Worm (Caenorhabditis elegans) whole organism, young adult: ENCODE data around the gene col-79.
A peak's percentile ranks its signal among the peaks of the same experiment; 100 is the strongest.

Experiments
- F39B2.1 ChIP-seq: fragments of 200-800 bp; sonication (Bioruptor generic); IDR thresholded peaks from 2 replicates; pipeline ENCODE4 v1.3.6; 2022; ENCODE audit warnings: missing genetic modification reagents, missing genetic modification characterization, missing compliant biosample characterization
- F49E8.2 ChIP-seq: sonication (generic microtip); optimal IDR thresholded peaks from 3 replicates; lab custom pipeline; 2017; ENCODE audit warnings: missing genetic modification characterization, mild to moderate bottlenecking, missing compliant biosample characterization, antibody characterized with exemption, moderate library complexity; ENCODE audit not compliant: insufficient read depth
- F52B5.7 ChIP-seq: sonication (generic microtip); optimal IDR thresholded peaks from 2 replicates; lab custom pipeline; 2016; ENCODE audit warnings: mild to moderate bottlenecking, missing genetic modification characterization, missing compliant biosample characterization
- K12H6.12 ChIP-seq: fragments of 200-800 bp; sonication (Bioruptor generic); optimal IDR thresholded peaks from 2 replicates; lab custom pipeline; 2018; ENCODE audit warnings: mild to moderate bottlenecking, missing genetic modification characterization, missing compliant biosample characterization
- Y53G8AR.9 ChIP-seq: fragments of 200-800 bp; sonication (Bioruptor generic); conservative IDR thresholded peaks from 2 replicates; pipeline ENCODE4 v1.3.6; 2022; ENCODE audit warnings: missing genetic modification reagents, missing genetic modification characterization, missing compliant biosample characterization
- ama-1 ChIP-seq, 3 experiments: fragments of 150-350 bp in 1 of 3; sonication (generic microtip) in 2 of 3; optimal IDR thresholded peaks; 2 replicates each; lab custom pipeline; 2014 to 2018; ENCODE audit warnings: missing biosample characterization in 2 of 3, missing genetic modification characterization in 2 of 3, missing genetic modification reagents in 2 of 3
- aptf-2 ChIP-seq: fragments of 200-800 bp; sonication (Bioruptor generic); conservative IDR thresholded peaks from 2 replicates; pipeline ENCODE4 v1.3.6; 2022; ENCODE audit warnings: missing genetic modification reagents, missing genetic modification characterization, missing compliant biosample characterization
- cebp-2 ChIP-seq: fragments of 200-800 bp; sonication (Bioruptor generic); IDR thresholded peaks from 2 replicates; pipeline ENCODE4 v1.3.6; 2022; ENCODE audit warnings: missing genetic modification characterization, missing compliant biosample characterization
- ceh-27 ChIP-seq: fragments of 200-800 bp; sonication (Bioruptor generic); optimal IDR thresholded peaks from 2 replicates; lab custom pipeline; 2018; ENCODE audit warnings: mild to moderate bottlenecking, missing genetic modification characterization, moderate library complexity, missing compliant biosample characterization
- ceh-91 ChIP-seq: fragments of 200-800 bp; sonication (Bioruptor generic); IDR thresholded peaks from 2 replicates; pipeline ENCODE4 v1.3.6; 2022; ENCODE audit warnings: missing genetic modification reagents, missing genetic modification characterization, missing compliant biosample characterization
- die-1 ChIP-seq: sonication (generic microtip); optimal IDR thresholded peaks from 2 replicates; lab custom pipeline; 2016; ENCODE audit warnings: missing genotype, mild to moderate bottlenecking, missing genetic modification characterization, missing compliant biosample characterization
- dox-1 ChIP-seq: fragments of 200-800 bp; sonication (Bioruptor generic); IDR thresholded peaks from 2 replicates; pipeline ENCODE4 v1.3.6; 2022; ENCODE audit warnings: missing genetic modification reagents, missing genetic modification characterization, missing compliant biosample characterization
- egrh-3 ChIP-seq: fragments of 200-800 bp; sonication (Bioruptor generic); IDR thresholded peaks from 2 replicates; pipeline ENCODE4 v1.3.6; 2022; ENCODE audit warnings: missing genetic modification reagents, missing genetic modification characterization, missing compliant biosample characterization
- let-526 ChIP-seq: fragments of 200-800 bp; sonication (Bioruptor generic); IDR thresholded peaks from 2 replicates; pipeline ENCODE4 v1.3.6; 2022; ENCODE audit warnings: missing genetic modification reagents, missing genetic modification characterization, missing compliant biosample characterization
- lin-26 ChIP-seq: fragments of 200-800 bp; sonication (Bioruptor generic); IDR thresholded peaks from 2 replicates; pipeline ENCODE4 v1.3.6; 2022; ENCODE audit warnings: missing genetic modification reagents, missing genetic modification characterization, missing compliant biosample characterization
- lin-35 ChIP-seq, 3 experiments: fragments of 150-350 bp in 2 of 3; sonication (generic microtip) in 1 of 3; optimal IDR thresholded peaks; 2 replicates each; lab custom pipeline; 2014 to 2018; ENCODE audit warnings: missing biosample characterization in 3 of 3, missing genetic modification characterization in 3 of 3, missing genetic modification reagents in 3 of 3
- lin-40 ChIP-seq: sonication (generic microtip); optimal IDR thresholded peaks from 2 replicates; lab custom pipeline; 2016; ENCODE audit warnings: missing genetic modification characterization, mild to moderate bottlenecking, missing compliant biosample characterization, missing genotype, missing genetic modification reagents
- lsl-1 ChIP-seq: fragments of 200-800 bp; sonication (Bioruptor generic); optimal IDR thresholded peaks from 2 replicates; lab custom pipeline; 2018; ENCODE audit warnings: mild to moderate bottlenecking, missing genetic modification characterization, moderate library complexity, missing compliant biosample characterization
- nfyb-1 ChIP-seq: fragments of 200-800 bp; sonication (Bioruptor generic); IDR thresholded peaks from 2 replicates; pipeline ENCODE4 v1.3.6; 2022; ENCODE audit warnings: missing genetic modification reagents, missing genetic modification characterization, missing compliant biosample characterization
- nhr-120 ChIP-seq: fragments of 200-800 bp; sonication (Bioruptor generic); IDR thresholded peaks from 2 replicates; pipeline ENCODE4 v1.3.6; 2022; ENCODE audit warnings: missing genetic modification characterization, missing compliant biosample characterization
- sdz-38 ChIP-seq: sonication (generic microtip); optimal IDR thresholded peaks from 2 replicates; lab custom pipeline; 2016; ENCODE audit warnings: missing genotype, missing genetic modification characterization, missing compliant biosample characterization
- somi-1 ChIP-seq: fragments of 200-800 bp; sonication (Bioruptor generic); optimal IDR thresholded peaks from 2 replicates; lab custom pipeline; 2018; ENCODE audit warnings: mild to moderate bottlenecking, missing genetic modification characterization, missing compliant biosample characterization
- xnd-1 ChIP-seq: sonication (generic microtip); optimal IDR thresholded peaks from 2 replicates; lab custom pipeline; 2016; ENCODE audit warnings: missing genotype, missing genetic modification reagents, missing genetic modification characterization, missing compliant biosample characterization
- zfh-2 ChIP-seq: fragments of 200-800 bp; sonication (Bioruptor generic); conservative IDR thresholded peaks from 2 replicates; pipeline ENCODE4 v1.3.6; 2022; ENCODE audit warnings: missing genetic modification reagents, missing genetic modification characterization, missing compliant biosample characterization
- ztf-22 ChIP-seq: fragments of 200-800 bp; sonication (Bioruptor generic); optimal IDR thresholded peaks from 2 replicates; lab custom pipeline; 2018; ENCODE audit warnings: mild to moderate bottlenecking, missing genetic modification characterization, moderate library complexity, missing compliant biosample characterization
- ztf-26 ChIP-seq: sonication (generic microtip); optimal IDR thresholded peaks from 2 replicates; lab custom pipeline; 2017; ENCODE audit warnings: missing genetic modification characterization, missing compliant biosample characterization
- ztf-28 ChIP-seq: fragments of 200-800 bp; sonication (Bioruptor generic); IDR thresholded peaks from 2 replicates; pipeline ENCODE4 v1.3.6; 2022; ENCODE audit warnings: missing genetic modification reagents, missing genetic modification characterization, missing compliant biosample characterization

Gene col-79

ce11 chrII:10696060-10696459, 7.4 kb upstream of the col-79 start (continued):
- TF ChIP-seq ama-1 (optimal IDR thresholded peaks at IDR 0.05; lab: Kevin White, UChicago) (no peak), ama-1 (GFP tag; optimal IDR thresholded peaks at IDR 0.05; lab: Kevin White, UChicago) (no peak), lsl-1 (GFP tag; lab: Kevin White, UChicago) (no peak), cebp-2 (GFP tag; lab: Robert Waterston, UW) (no peak)

DNA sequence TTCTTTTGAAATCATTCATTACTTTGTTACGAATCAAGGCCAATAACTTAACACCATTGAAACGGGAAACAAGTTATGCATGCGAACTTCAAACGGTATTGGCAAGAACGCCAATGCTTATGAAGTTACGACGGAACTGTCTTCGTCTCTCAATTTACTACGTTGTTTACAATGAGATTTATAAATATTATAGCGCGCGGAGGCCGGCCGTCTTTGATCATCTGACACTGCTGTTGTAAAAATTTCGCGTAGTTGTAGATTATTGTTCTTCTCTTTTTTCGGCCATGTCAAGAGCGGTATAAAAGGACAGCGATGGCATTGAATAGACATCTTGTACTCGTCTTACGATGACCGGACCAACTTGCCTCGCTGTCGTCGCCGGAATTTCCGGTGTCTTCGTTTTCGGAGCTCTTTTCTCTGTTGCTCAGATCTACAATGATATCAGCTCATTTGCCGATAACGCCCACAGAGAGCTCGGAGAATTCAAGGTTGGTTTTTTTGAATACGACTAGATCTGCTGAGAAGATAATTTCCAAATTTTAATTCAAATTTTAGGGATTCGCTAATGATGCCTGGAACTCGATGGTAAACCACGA, 1.3 kb downstream of the col-79 start, which contains the start of gene col-39:
Gene col-39, plus strand, starts transcription at position 342 of the 596 bp plus-strand sequence.
- TF ChIP-seq cebp-2 (GFP tag; lab: Robert Waterston, UW) (no peak), lin-40 (peak; percentile 8)

DNA sequence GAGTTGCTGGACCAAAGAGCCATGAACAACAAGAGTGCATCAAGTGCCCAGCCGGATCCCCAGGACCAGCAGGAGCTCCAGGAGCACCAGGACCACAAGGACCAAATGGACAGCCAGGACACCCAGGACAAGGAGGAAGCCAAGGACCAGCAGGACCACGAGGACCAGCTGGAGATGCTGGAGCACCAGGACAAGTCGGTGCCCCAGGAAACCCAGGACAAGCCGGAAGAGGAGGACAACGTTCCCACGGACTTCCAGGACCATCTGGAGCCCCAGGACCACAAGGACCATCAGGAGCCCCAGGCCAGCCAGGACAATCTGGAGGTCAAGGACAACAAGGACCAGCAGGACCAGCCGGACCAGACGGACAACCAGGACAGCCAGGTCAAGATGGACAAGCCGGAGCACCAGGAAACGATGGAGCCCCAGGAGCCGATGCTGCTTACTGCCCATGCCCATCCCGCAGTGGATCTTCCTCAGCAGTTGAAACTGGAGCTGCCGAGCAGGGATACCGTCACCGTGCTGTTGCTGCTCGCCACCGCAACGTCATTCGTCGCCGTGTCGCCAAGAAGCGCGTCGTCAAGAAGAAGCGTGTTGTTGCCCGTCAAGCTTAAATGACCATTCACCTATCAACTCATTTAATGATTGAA, 2.1 kb downstream of the col-79 start:
- TF ChIP-seq egrh-3: peak; percentile 80; the same call in 1 of the 2 replicates
- TF ChIP-seq nhr-120: 0 out of 2 replicates have a peak, but pooled peaks have one; percentile 70
- TF ChIP-seq F52B5.7: no peak
- TF ChIP-seq xnd-1 (tag; lab: Kevin White, UChicago): no peak
- TF ChIP-seq aptf-2 (GFP tag; lab: Robert Waterston, UW): no peak
- TF ChIP-seq K12H6.12: no peak
- no peak for TF ChIP-seq let-526 (GFP tag; lab: Robert Waterston, UW)
- no peak for TF ChIP-seq F49E8.2 (tag; lab: Kevin White, UChicago)
- TF ChIP-seq ztf-22 (GFP tag; lab: Kevin White, UChicago): no peak
- TF ChIP-seq lin-26 (GFP tag; lab: Robert Waterston, UW): 0 out of 2 replicates have a peak, but pooled peaks have one; percentile 24
- no peak for TF ChIP-seq sdz-38 (tag; lab: Kevin White, UChicago)
- no peak for TF ChIP-seq ceh-91 (GFP tag; lab: Robert Waterston, UW)
- peak; percentile 31 for TF ChIP-seq ztf-26 (tag; lab: Kevin White, UChicago)
- no peak for TF ChIP-seq somi-1 (GFP tag; lab: Kevin White, UChicago)
- TF ChIP-seq zfh-2 (GFP tag; lab: Robert Waterston, UW): peak; percentile 86
- TF ChIP-seq dox-1: 0 out of 2 replicates have a peak, but pooled peaks have one; percentile 38

DNA sequence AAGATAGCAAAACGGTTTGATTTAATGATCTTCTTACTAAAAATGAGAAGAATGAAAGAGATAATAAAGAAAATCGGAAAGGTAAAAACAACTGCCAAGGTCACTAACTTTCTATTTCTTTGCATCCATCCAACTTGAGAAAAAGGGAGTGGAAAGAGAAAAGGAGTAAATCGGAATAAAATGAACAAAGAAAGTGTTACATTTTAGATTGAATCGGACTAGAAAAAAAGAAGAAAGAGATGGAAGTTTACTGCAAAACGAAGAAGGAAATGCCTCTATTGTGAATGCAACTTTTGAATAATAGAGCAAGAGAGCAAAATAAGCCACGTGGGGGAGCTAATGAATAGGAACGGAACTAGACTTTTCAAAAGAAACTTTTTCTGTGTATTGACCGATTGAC, 2.6 kb downstream of the col-79 start:
- TF ChIP-seq F39B2.1 (no peak), nfyb-1 (no peak), ztf-28 (GFP tag; lab: Robert Waterston, UW) (no peak), ceh-27 (GFP tag; lab: Kevin White, UChicago) (no peak), die-1 (tag; lab: Kevin White, UChicago) (no peak), lin-40 (no peak), Y53G8AR.9 (no peak)

- TF ChIP-seq lin-35 (GFP tag; optimal IDR thresholded peaks at IDR 0.05; lab: Kevin White, UChicago) (no peak), ztf-26 (tag; lab: Kevin White, UChicago) (no peak), aptf-2 (GFP tag; lab: Robert Waterston, UW) (no peak)
Observed at ce11 chrII:10706901-10707300, 3.5 kb downstream of the col-79 start, which contains the start of gene col-80. TSS of gene col-80 (plus strand) at chrII:10707201.
